Fruit fly (Drosophila melanogaster) whole organism, embryonic: ENCODE results near the gene KdelR.
A peak's percentile ranks its signal among the peaks of the same experiment; 100 is the strongest.

Experiments
- Atf6 ChIP-seq: fragments of 200-800 bp; sonication (Bioruptor generic); IDR thresholded peaks from 2 replicates; pipeline ENCODE4 v1.3.6; 2022; ENCODE audit warnings: missing biosample characterization, missing genetic modification characterization
- BEAF-32 ChIP-seq: fragments of 200-800 bp; sonication (Bioruptor generic); optimal IDR thresholded peaks from 3 replicates; lab custom pipeline; 2017; ENCODE audit warnings: missing biosample characterization, missing genetic modification characterization, mild to moderate bottlenecking, moderate library complexity, missing genetic modification reagents
- CG13296 ChIP-seq: fragments of 200-800 bp; sonication (Bioruptor generic); optimal IDR thresholded peaks from 3 replicates; lab custom pipeline; 2018; ENCODE audit warnings: missing biosample characterization, mild to moderate bottlenecking, missing genetic modification characterization
- CG13624 ChIP-seq: fragments of 200-800 bp; sonication (Bioruptor generic); optimal IDR thresholded peaks from 2 replicates; lab custom pipeline; 2016; ENCODE audit warnings: missing biosample characterization, missing genetic modification characterization
- CG14014 ChIP-seq: fragments of 200-800 bp; sonication (Bioruptor generic); IDR thresholded peaks from 2 replicates; pipeline ENCODE4 v1.3.6; 2022; ENCODE audit warnings: missing biosample characterization, missing genetic modification characterization
- CG1603 ChIP-seq: fragments of 200-800 bp; sonication (Bioruptor generic); optimal IDR thresholded peaks from 2 replicates; lab custom pipeline; 2019; ENCODE audit warnings: missing biosample characterization, mild to moderate bottlenecking, missing genetic modification characterization, moderate library complexity
- CG16813 ChIP-seq: fragments of 200-800 bp; sonication (Bioruptor generic); IDR thresholded peaks from 3 replicates; pipeline ENCODE4 v1.3.6; 2022; ENCODE audit warnings: missing biosample characterization, missing genetic modification characterization; ENCODE audit not compliant: partially characterized antibody
- CG17186 ChIP-seq: fragments of 200-800 bp; sonication (Bioruptor generic); optimal IDR thresholded peaks from 3 replicates; lab custom pipeline; 2017; ENCODE audit warnings: missing biosample characterization, missing genetic modification reagents, missing genetic modification characterization
- CG17359 ChIP-seq: fragments of 200-800 bp; sonication (Bioruptor generic); optimal IDR thresholded peaks from 3 replicates; lab custom pipeline; 2018; ENCODE audit warnings: missing biosample characterization, mild to moderate bottlenecking, missing genetic modification characterization, moderate library complexity
- CG17568 ChIP-seq: fragments of 200-800 bp; sonication (Bioruptor generic); optimal IDR thresholded peaks from 2 replicates; lab custom pipeline; 2018; ENCODE audit warnings: missing biosample characterization, mild to moderate bottlenecking, missing genetic modification characterization, moderate library complexity
- CG2678 ChIP-seq: fragments of 200-800 bp; sonication (Bioruptor generic); optimal IDR thresholded peaks from 3 replicates; lab custom pipeline; 2019; ENCODE audit warnings: missing biosample characterization, mild to moderate bottlenecking, missing genetic modification characterization, moderate library complexity
- CG33557 ChIP-seq: fragments of 200-800 bp; sonication (Bioruptor generic); optimal IDR thresholded peaks from 2 replicates; lab custom pipeline; 2019; ENCODE audit warnings: missing biosample characterization, mild to moderate bottlenecking, missing genetic modification characterization, moderate library complexity
- CG4404 ChIP-seq: fragments of 200-800 bp; sonication (Bioruptor generic); IDR thresholded peaks from 2 replicates; pipeline ENCODE4 v1.3.6; 2022; ENCODE audit warnings: missing biosample characterization, missing genetic modification characterization
- CG4730 ChIP-seq: fragments of 200-800 bp; sonication (Bioruptor generic); IDR thresholded peaks from 2 replicates; pipeline ENCODE4 v1.3.6; 2022; ENCODE audit warnings: missing biosample characterization, missing genetic modification characterization
- CG4820 ChIP-seq: fragments of 200-800 bp; sonication (Bioruptor generic); optimal IDR thresholded peaks from 3 replicates; lab custom pipeline; 2016; ENCODE audit warnings: missing biosample characterization, missing genetic modification characterization
- CG6683 ChIP-seq: fragments of 200-800 bp; sonication (Bioruptor generic); optimal IDR thresholded peaks from 2 replicates; lab custom pipeline; 2017; ENCODE audit warnings: missing biosample characterization, mild to moderate bottlenecking, missing genetic modification characterization, missing genetic modification reagents
- CG6854 ChIP-seq: fragments of 200-800 bp; sonication (Bioruptor generic); optimal IDR thresholded peaks from 3 replicates; lab custom pipeline; 2017; ENCODE audit warnings: missing biosample characterization, mild to moderate bottlenecking, missing genetic modification characterization
- CG8924 ChIP-seq: fragments of 200-800 bp; optimal IDR thresholded peaks from 3 replicates; lab custom pipeline; 2019; ENCODE audit warnings: missing biosample characterization, mild to moderate bottlenecking, missing genetic modification characterization, moderate library complexity
- CG9797 ChIP-seq: fragments of 200-800 bp; sonication (Bioruptor generic); optimal IDR thresholded peaks from 3 replicates; lab custom pipeline; 2018; ENCODE audit warnings: missing biosample characterization, mild to moderate bottlenecking, missing genetic modification characterization
- CHES-1-like ChIP-seq: fragments of 200-800 bp; sonication (Bioruptor generic); optimal IDR thresholded peaks from 2 replicates; lab custom pipeline; 2016; ENCODE audit warnings: missing biosample characterization, missing genetic modification characterization
- Doc2 ChIP-seq: fragments of 200-800 bp; sonication (Bioruptor generic); IDR thresholded peaks from 2 replicates; pipeline ENCODE4 v1.3.6; 2022; ENCODE audit warnings: missing biosample characterization, missing genetic modification characterization
- E2f1 ChIP-seq: fragments of 200-800 bp; sonication (Bioruptor generic); IDR thresholded peaks from 2 replicates; pipeline ENCODE4 v1.3.6; 2022; ENCODE audit warnings: missing biosample characterization, missing genetic modification characterization
- Hr3 ChIP-seq: fragments of 200-800 bp; sonication (Bioruptor generic); optimal IDR thresholded peaks from 3 replicates; lab custom pipeline; 2016; ENCODE audit warnings: missing biosample characterization, missing genetic modification characterization
- NfI ChIP-seq: fragments of 200-800 bp; sonication (Bioruptor generic); optimal IDR thresholded peaks from 3 replicates; lab custom pipeline; 2018; ENCODE audit warnings: missing biosample characterization, mild to moderate bottlenecking, missing genetic modification characterization, moderate library complexity
- Oli ChIP-seq: fragments of 200-800 bp; sonication (Bioruptor generic); optimal IDR thresholded peaks from 2 replicates; lab custom pipeline; 2018; ENCODE audit warnings: missing biosample characterization, mild to moderate bottlenecking, missing genetic modification characterization, moderate library complexity
- Pdp1 ChIP-seq, 2 experiments: fragments of 200-800 bp; sonication (Bioruptor generic); optimal IDR thresholded peaks; 3 replicates each; lab custom pipeline; 2016; ENCODE audit warnings: missing biosample characterization in 2 of 2, missing genetic modification characterization in 2 of 2, mild to moderate bottlenecking in 1 of 2, moderate library complexity in 1 of 2
- Sry-δ ChIP-seq: fragments of 200-800 bp; sonication (Bioruptor generic); optimal IDR thresholded peaks from 2 replicates; lab custom pipeline; 2016; ENCODE audit warnings: missing biosample characterization, missing genetic modification characterization
- YL-1 ChIP-seq: fragments of 200-800 bp; sonication (Bioruptor generic); optimal IDR thresholded peaks from 3 replicates; lab custom pipeline; 2017; ENCODE audit warnings: missing biosample characterization, mild to moderate bottlenecking, missing genetic modification characterization
- ara ChIP-seq: fragments of 200-800 bp; sonication (Bioruptor generic); IDR thresholded peaks from 2 replicates; pipeline ENCODE4 v1.3.6; 2022; ENCODE audit warnings: missing biosample characterization, missing genetic modification characterization
- caup ChIP-seq: fragments of 200-800 bp; sonication (Bioruptor generic); optimal IDR thresholded peaks from 3 replicates; lab custom pipeline; 2017; ENCODE audit warnings: missing biosample characterization, mild to moderate bottlenecking, missing genetic modification characterization, moderate library complexity; ENCODE audit not compliant: severe bottlenecking
- chinmo ChIP-seq: fragments of 200-800 bp; sonication (Bioruptor generic); IDR thresholded peaks from 4 replicates; pipeline ENCODE4 v1.3.6; 2022; ENCODE audit warnings: missing biosample characterization, missing genetic modification characterization; ENCODE audit not compliant: partially characterized antibody
- cwo ChIP-seq: fragments of 200-800 bp; sonication (Bioruptor generic); optimal IDR thresholded peaks from 3 replicates; lab custom pipeline; 2017; ENCODE audit warnings: missing biosample characterization, missing genetic modification characterization, mild to moderate bottlenecking, moderate library complexity, missing genetic modification reagents
- dimm ChIP-seq: fragments of 200-800 bp; sonication (Bioruptor generic); IDR thresholded peaks from 2 replicates; pipeline ENCODE4 v1.3.6; 2022; ENCODE audit warnings: missing biosample characterization, missing genetic modification characterization
- esg ChIP-seq: fragments of 200-800 bp; sonication (Bioruptor generic); conservative IDR thresholded peaks from 2 replicates; pipeline ENCODE4 v1.3.6; 2022; ENCODE audit warnings: missing biosample characterization, missing genetic modification characterization
- fd3F ChIP-seq: fragments of 200-800 bp; sonication (Bioruptor generic); optimal IDR thresholded peaks from 2 replicates; lab custom pipeline; 2018; ENCODE audit warnings: missing biosample characterization, mild to moderate bottlenecking, missing genetic modification characterization, moderate library complexity
- fu2 ChIP-seq: fragments of 200-800 bp; sonication (Bioruptor generic); optimal IDR thresholded peaks from 2 replicates; lab custom pipeline; 2016; ENCODE audit warnings: missing biosample characterization, missing genetic modification characterization
- gem ChIP-seq: fragments of 200-800 bp; sonication (Bioruptor generic); optimal IDR thresholded peaks from 2 replicates; lab custom pipeline; 2019; ENCODE audit warnings: missing biosample characterization, mild to moderate bottlenecking, missing genetic modification characterization, moderate library complexity
- lab ChIP-seq: fragments of 200-800 bp; sonication (Bioruptor generic); optimal IDR thresholded peaks from 3 replicates; lab custom pipeline; 2017; ENCODE audit warnings: missing biosample characterization, missing genetic modification characterization, mild to moderate bottlenecking, moderate library complexity, missing genetic modification reagents
- lmd ChIP-seq: fragments of 200-800 bp; sonication (Bioruptor generic); IDR thresholded peaks from 2 replicates; pipeline ENCODE4 v1.3.6; 2022; ENCODE audit warnings: missing biosample characterization, missing genetic modification characterization
- nerfin-1 ChIP-seq: fragments of 200-800 bp; sonication (Bioruptor generic); optimal IDR thresholded peaks from 3 replicates; lab custom pipeline; 2019; ENCODE audit warnings: missing biosample characterization, mild to moderate bottlenecking, missing genetic modification characterization, moderate library complexity
- nmo ChIP-seq: fragments of 200-800 bp; sonication (Bioruptor generic); optimal IDR thresholded peaks from 2 replicates; lab custom pipeline; 2018; ENCODE audit warnings: missing biosample characterization, mild to moderate bottlenecking, missing genetic modification characterization, moderate library complexity
- oc ChIP-seq: fragments of 200-800 bp; sonication (Bioruptor generic); optimal IDR thresholded peaks from 2 replicates; lab custom pipeline; 2018; ENCODE audit warnings: missing biosample characterization, mild to moderate bottlenecking, missing genetic modification characterization, moderate library complexity
- otp ChIP-seq: fragments of 200-800 bp; sonication (Bioruptor generic); IDR thresholded peaks from 3 replicates; pipeline ENCODE4, ENCODE4 v1.3.6; 2022; ENCODE audit warnings: missing biosample characterization, missing genetic modification characterization
- psq ChIP-seq: fragments of 200-800 bp; sonication (Bioruptor generic); optimal IDR thresholded peaks from 2 replicates; lab custom pipeline; 2017; ENCODE audit warnings: missing biosample characterization, missing genetic modification characterization
- ro ChIP-seq: fragments of 200-800 bp; sonication (Bioruptor generic); IDR thresholded peaks from 2 replicates; pipeline ENCODE4 v1.3.6; 2022; ENCODE audit warnings: missing biosample characterization, missing genetic modification characterization
- sens ChIP-seq: fragments of 200-800 bp; sonication (Bioruptor generic); peaks from one replicate; lab custom pipeline; 2016; ENCODE audit warnings: missing biosample characterization, missing genetic modification characterization
- sr ChIP-seq: fragments of 200-800 bp; sonication (Bioruptor generic); IDR thresholded peaks from 3 replicates; pipeline ENCODE4 v1.3.6; 2022; ENCODE audit warnings: missing biosample characterization, missing genetic modification characterization
- stc ChIP-seq: fragments of 200-800 bp; sonication (Bioruptor generic); IDR thresholded peaks from 2 replicates; pipeline ENCODE4 v1.3.6; 2022; ENCODE audit warnings: missing biosample characterization, missing genetic modification characterization
- tin ChIP-seq: fragments of 200-800 bp; sonication (Bioruptor generic); optimal IDR thresholded peaks from 3 replicates; lab custom pipeline; 2016; ENCODE audit warnings: missing biosample characterization, missing genetic modification characterization
- zfh1 ChIP-seq: fragments of 200-800 bp; sonication (Bioruptor generic); IDR thresholded peaks from 3 replicates; pipeline ENCODE4 v1.3.6; 2022; ENCODE audit warnings: missing biosample characterization, missing genetic modification characterization

The KdelR gene

DNA sequence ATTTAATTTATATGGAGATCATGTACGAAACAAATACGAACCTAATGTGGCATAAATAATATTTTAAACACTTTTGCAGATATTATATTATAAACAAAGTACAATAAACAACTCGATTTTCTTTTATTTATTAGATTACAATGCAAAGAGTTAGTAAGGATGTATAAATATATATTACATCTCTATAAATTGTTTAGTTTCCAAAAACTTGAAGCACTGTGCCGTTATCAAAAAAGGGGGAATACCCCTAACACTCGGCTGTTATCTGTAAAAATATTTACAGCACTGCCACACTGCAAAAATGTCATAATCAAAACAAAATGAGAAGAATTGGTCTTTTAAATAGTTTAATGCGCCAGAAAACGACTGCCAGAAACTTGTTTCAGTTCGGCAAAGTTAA, 1.8 kb downstream of the KdelR start, which contains the start of gene CG5188 (continued):
- TF ChIP-seq YL-1 (GFP tag; lab: Kevin White, UChicago) (peak; percentile 82), CG4820 (peak; percentile 31), CG17186 (GFP tag; lab: Kevin White, UChicago) (no peak), CG13296 (peak; percentile 34), sens (GFP tag; lab: Kevin White, UChicago) (no peak), Sry-δ (GFP tag; lab: Kevin White, UChicago) (no peak), CG6683 (GFP tag; lab: Kevin White, UChicago) (no peak), CG4404 (GFP tag; lab: Robert Waterston, UW) (no peak), psq (GFP tag; lab: Kevin White, UChicago) (no peak), CG6854 (GFP tag; lab: Kevin White, UChicago) (no peak), CG16813 (GFP tag; lab: Robert Waterston, UW) (0 out of 3 replicates have a peak, but pooled peaks have one; percentile 34), Pdp1 (GFP tag; optimal IDR thresholded peaks at IDR 0.05; lab: Kevin White, UChicago) (peak in 1 of 2 experiments; percentile 98), cwo (GFP tag; lab: Kevin White, UChicago) (peak; percentile 27), dimm (GFP tag; lab: Robert Waterston, UW) (no peak), lmd (GFP tag; lab: Robert Waterston, UW) (peak; percentile 14; the same call in 1 of the 2 replicates), CG33557 (GFP tag; lab: Kevin White, UChicago) (no peak), CG17359 (tag; lab: Kevin White, UChicago) (peak; percentile 60), Atf6 (GFP tag; lab: Robert Waterston, UW) (peak; percentile 41; the same call in 1 of the 2 replicates), E2f1 (no peak), CG17568 (no peak), lab (no peak), stc (peak; percentile 62; the same call in 1 of the 2 replicates), NfI (GFP tag; lab: Kevin White, UChicago) (peak; percentile 47), nerfin-1 (tag; lab: Kevin White, UChicago) (peak; percentile 48), Hr3 (GFP tag; lab: Kevin White, UChicago) (peak; percentile 9), esg (GFP tag; lab: Robert Waterston, UW) (no peak), CG14014 (peak; percentile 35; the same call in 1 of the 2 replicates), ara (GFP tag; lab: Robert Waterston, UW) (no peak), tin (GFP tag; lab: Kevin White, UChicago) (peak; percentile 56), gem (peak; percentile 74), zfh1 (GFP tag; lab: Robert Waterston, UW) (peak; percentile 37; the same call in 1 of the 3 replicates), BEAF-32 (GFP tag; lab: Kevin White, UChicago) (peak; percentile 12), Doc2 (GFP tag; lab: Robert Waterston, UW) (no peak), Oli (peak; percentile 19), sr (GFP tag; lab: Robert Waterston, UW) (no peak), caup (GFP tag; lab: Kevin White, UChicago) (peak; percentile 47), CHES-1-like (GFP tag; lab: Kevin White, UChicago) (peak; percentile 20), otp (GFP tag; lab: Robert Waterston, UW) (0 out of 3 replicates have a peak, but pooled peaks have one; percentile 25), CG9797 (GFP tag; lab: Kevin White, UChicago) (peak; percentile 52), CG2678 (tag; lab: Kevin White, UChicago) (peak; percentile 67), fd3F (GFP tag; lab: Kevin White, UChicago) (no peak), oc (tag; lab: Kevin White, UChicago) (peak; percentile 14), CG13624 (GFP tag; lab: Kevin White, UChicago) (no peak), CG8924 (tag; lab: Kevin White, UChicago) (peak; percentile 53), ro (GFP tag; lab: Robert Waterston, UW) (no peak), fu2 (GFP tag; lab: Kevin White, UChicago) (no peak), nmo (peak; percentile 57), CG1603 (peak; percentile 28), chinmo (GFP tag; lab: Robert Waterston, UW) (0 out of 4 replicates have a peak, but pooled peaks have one; percentile 20), CG4730 (GFP tag; lab: Robert Waterston, UW) (no peak)
